Fruit fly (Drosophila melanogaster): ENCODE data around the gene Arts.

Gene Arts

dm6 chr3L:16657014-16657413 lies 54.4 kb downstream of the Arts start:
- TF ChIP-seq NK7.1 (GFP tag; optimal IDR thresholded peaks at IDR 0.05) (no peak), jigr1 (GFP tag; IDR thresholded peaks at IDR 0.05) (no peak), Sox102F (GFP tag; optimal IDR thresholded peaks at IDR 0.05) (peak; percentile 60), chif (GFP tag; optimal IDR thresholded peaks at IDR 0.05) (no peak), tna (GFP tag; IDR thresholded peaks at IDR 0.05; ENCODE audit: partially characterized antibody) (no peak), YL-1 (GFP tag; optimal IDR thresholded peaks at IDR 0.05) (no peak), CG11504 (tag; optimal IDR thresholded peaks at IDR 0.05) (peak; percentile 69), Ets97D (GFP tag; optimal IDR thresholded peaks at IDR 0.05) (no peak), hth (optimal IDR thresholded peaks at IDR 0.05) (no peak), eyg (GFP tag; optimal IDR thresholded peaks at IDR 0.05) (no peak), CG7271 (tag; optimal IDR thresholded peaks at IDR 0.05) (no peak), CG4282 (GFP tag; optimal IDR thresholded peaks at IDR 0.05) (no peak), CG1602 (GFP tag; optimal IDR thresholded peaks at IDR 0.05) (no peak), ssp (GFP tag; IDR thresholded peaks at IDR 0.05) (no peak), hbn (GFP tag; IDR thresholded peaks at IDR 0.05; ENCODE audit: partially characterized antibody) (no peak), ro (GFP tag; IDR thresholded peaks at IDR 0.05) (no peak), nmo (GFP tag; optimal IDR thresholded peaks at IDR 0.05) (peak; percentile 12), CG13287 (GFP tag; IDR thresholded peaks at IDR 0.05; ENCODE audit: partially characterized antibody) (no peak), odd (GFP tag; optimal IDR thresholded peaks at IDR 0.05) (peak; percentile 18), CG17802 (tag; optimal IDR thresholded peaks at IDR 0.05) (no peak), fd96Cb (tag; optimal IDR thresholded peaks at IDR 0.05) (peak; percentile 32), CG15514 (GFP tag; optimal IDR thresholded peaks at IDR 0.05) (peak; percentile 28), CG16863 (GFP tag; optimal IDR thresholded peaks at IDR 0.05) (no peak), wor (GFP tag; IDR thresholded peaks at IDR 0.05) (no peak), CG7963 (GFP tag; IDR thresholded peaks at IDR 0.05; ENCODE audit: partially characterized antibody) (no peak), CG6854 (GFP tag; optimal IDR thresholded peaks at IDR 0.05) (no peak), CG15479 (GFP tag; optimal IDR thresholded peaks at IDR 0.05) (no peak), Bdp1 (GFP tag; optimal IDR thresholded peaks at IDR 0.05) (no peak), CkIIα-i1 (GFP tag; IDR thresholded peaks at IDR 0.05) (no peak), Asciz (GFP tag; optimal IDR thresholded peaks at IDR 0.05) (peak; percentile 29), zfh1 (GFP tag; IDR thresholded peaks at IDR 0.05) (no peak), fu2 (GFP tag; optimal IDR thresholded peaks at IDR 0.05) (no peak), CG5180 (GFP tag; optimal IDR thresholded peaks at IDR 0.05) (peak; percentile 27), CG3065 (GFP tag; optimal IDR thresholded peaks at IDR 0.05) (no peak), ken (GFP tag; IDR thresholded peaks at IDR 0.05) (no peak), Dek (tag; optimal IDR thresholded peaks at IDR 0.05) (no peak), nerfin-2 (GFP tag; IDR thresholded peaks at IDR 0.05; ENCODE audit: partially characterized antibody) (no peak), chinmo (GFP tag; IDR thresholded peaks at IDR 0.05; ENCODE audit: partially characterized antibody) (no peak), HmgZ (tag; optimal IDR thresholded peaks at IDR 0.05) (no peak), CG9727 (GFP tag; optimal IDR thresholded peaks at IDR 0.05) (peak; percentile 15), grau (tag; optimal IDR thresholded peaks at IDR 0.05) (peak; percentile 50), CG7556 (GFP tag; optimal IDR thresholded peaks at IDR 0.05) (peak; percentile 46), CG13123 (GFP tag; optimal IDR thresholded peaks at IDR 0.05) (no peak), stwl (tag; optimal IDR thresholded peaks at IDR 0.05) (no peak), D19B (GFP tag; optimal IDR thresholded peaks at IDR 0.05) (no peak), CG5953 (GFP tag; IDR thresholded peaks at IDR 0.05) (no peak), Dip2 (GFP tag; IDR thresholded peaks at IDR 0.05) (no peak), CG9437 (GFP tag; optimal IDR thresholded peaks at IDR 0.05) (peak; percentile 9), dmrt11E (tag; optimal IDR thresholded peaks at IDR 0.05) (no peak), Ada2b (GFP tag; IDR thresholded peaks at IDR 0.05) (no peak), MBD-R2 (GFP tag; IDR thresholded peaks at IDR 0.05) (no peak)

Measured in whole organism, embryonic.